Worm (Caenorhabditis elegans) whole organism, L1 larva: ENCODE results near the gene sna-3.
A peak's percentile ranks its signal among the peaks of the same experiment; 100 is the strongest.

Source experiments
- C04F5.9 ChIP-seq: sonication (generic microtip); optimal IDR thresholded peaks from 2 replicates; lab custom pipeline; 2016; ENCODE audit warnings: missing genetic modification characterization, missing compliant biosample characterization
- C16A3.4 ChIP-seq: fragments of 150-350 bp; optimal IDR thresholded peaks from 2 replicates; lab custom pipeline; 2014; ENCODE audit warnings: missing biosample characterization, missing genetic modification characterization
- C34B4.2 ChIP-seq: sonication (generic microtip); optimal IDR thresholded peaks from 2 replicates; lab custom pipeline; 2017; ENCODE audit warnings: mild to moderate bottlenecking, missing genetic modification characterization, missing compliant biosample characterization
- F16B12.6 ChIP-seq: fragments of 150-350 bp; optimal IDR thresholded peaks from 2 replicates; lab custom pipeline; 2014; ENCODE audit warnings: missing biosample characterization, missing genetic modification characterization
- Y116A8C.19 ChIP-seq: sonication (generic microtip); optimal IDR thresholded peaks from 2 replicates; lab custom pipeline; 2016; ENCODE audit warnings: missing compliant biosample characterization, missing genetic modification characterization, borderline replicate concordance
- aha-1 ChIP-seq: fragments of 150-350 bp; optimal IDR thresholded peaks from 2 replicates; lab custom pipeline; 2014; ENCODE audit warnings: missing biosample characterization, missing genetic modification characterization
- aly-2 ChIP-seq: fragments of 150-350 bp; optimal IDR thresholded peaks from 2 replicates; lab custom pipeline; 2014; ENCODE audit warnings: missing biosample characterization, missing genetic modification characterization
- ama-1 ChIP-seq: fragments of 150-350 bp; optimal IDR thresholded peaks from 2 replicates; lab custom pipeline; 2014
- blmp-1 ChIP-seq: fragments of 150-350 bp; optimal IDR thresholded peaks from 2 replicates; lab custom pipeline; 2014; ENCODE audit warnings: missing biosample characterization, missing genetic modification characterization
- ceh-88 ChIP-seq: fragments of 200-800 bp; sonication (Bioruptor generic); IDR thresholded peaks from 2 replicates; pipeline ENCODE4 v1.3.6; 2022; ENCODE audit warnings: missing genetic modification characterization, missing compliant biosample characterization
- ces-1 ChIP-seq: fragments of 150-350 bp; optimal IDR thresholded peaks from 2 replicates; lab custom pipeline; 2014; ENCODE audit warnings: missing biosample characterization, missing genetic modification reagents, missing genetic modification characterization
- dsc-1 ChIP-seq: sonication (generic microtip); optimal IDR thresholded peaks from 2 replicates; lab custom pipeline; 2016; ENCODE audit warnings: mild to moderate bottlenecking, missing genetic modification characterization, missing compliant biosample characterization
- efl-1 ChIP-seq, 4 experiments: fragments of 150-350 bp; optimal IDR thresholded peaks in 3 of 4; peaks in 1 of 4; 1 replicate in 1 of 4; 2 replicates in 3 of 4; lab custom pipeline; 2014; ENCODE audit warnings: missing biosample characterization in 2 of 4, missing genetic modification characterization in 2 of 4, missing genetic modification reagents in 2 of 4
- egl-13 ChIP-seq: sonication (generic microtip); optimal IDR thresholded peaks from 2 replicates; lab custom pipeline; 2016; ENCODE audit warnings: missing genotype, missing genetic modification reagents, missing genetic modification characterization, missing compliant biosample characterization
- ets-5 ChIP-seq: fragments of 200-800 bp; sonication (Bioruptor generic); IDR thresholded peaks from 2 replicates; pipeline ENCODE4 v1.3.6; 2022; ENCODE audit warnings: missing genetic modification characterization, missing compliant biosample characterization
- fkh-10 ChIP-seq: sonication (generic microtip); optimal IDR thresholded peaks from 2 replicates; lab custom pipeline; 2017; ENCODE audit warnings: missing biosample characterization, missing genetic modification reagents, missing genetic modification characterization
- fkh-8 ChIP-seq: sonication (generic microtip); optimal IDR thresholded peaks from 2 replicates; lab custom pipeline; 2016; ENCODE audit warnings: mild to moderate bottlenecking, missing genetic modification characterization, missing compliant biosample characterization
- fos-1 ChIP-seq: fragments of 150-350 bp; optimal IDR thresholded peaks from 2 replicates; lab custom pipeline; 2014; ENCODE audit warnings: missing biosample characterization, missing genetic modification characterization
- hlh-4 ChIP-seq: sonication (generic microtip); optimal IDR thresholded peaks from 2 replicates; lab custom pipeline; 2016; ENCODE audit warnings: mild to moderate bottlenecking, missing genetic modification characterization, missing compliant biosample characterization
- irx-1 ChIP-seq: sonication (generic microtip); optimal IDR thresholded peaks from 2 replicates; lab custom pipeline; 2016; ENCODE audit warnings: missing genetic modification characterization, missing compliant biosample characterization
- isw-1 ChIP-seq: fragments of 200-800 bp; sonication (Bioruptor generic); IDR thresholded peaks from 2 replicates; pipeline ENCODE4 v1.3.6; 2022; ENCODE audit warnings: missing genetic modification characterization, missing compliant biosample characterization
- jun-1 ChIP-seq: fragments of 150-350 bp; optimal IDR thresholded peaks from 2 replicates; lab custom pipeline; 2014; ENCODE audit warnings: missing biosample characterization, missing genetic modification reagents, missing genetic modification characterization
- lin-14 ChIP-seq: fragments of 200-800 bp; sonication (Bioruptor generic); optimal IDR thresholded peaks from 2 replicates; lab custom pipeline; 2018; ENCODE audit warnings: mild to moderate bottlenecking, missing genetic modification characterization, moderate library complexity, missing compliant biosample characterization
- lin-15B ChIP-seq: fragments of 150-350 bp; sonication (generic microtip); optimal IDR thresholded peaks from 3 replicates; lab custom pipeline; 2014; ENCODE audit warnings: missing biosample characterization, missing genetic modification characterization
- lin-35 ChIP-seq, 2 experiments: fragments of 150-350 bp; optimal IDR thresholded peaks; 2 replicates each; lab custom pipeline; 2014; ENCODE audit warnings: missing biosample characterization in 2 of 2, missing genetic modification characterization in 2 of 2, missing genetic modification reagents in 2 of 2
- lin-39 ChIP-seq: fragments of 150-350 bp; optimal IDR thresholded peaks from 2 replicates; lab custom pipeline; 2014; ENCODE audit warnings: missing biosample characterization, missing genetic modification reagents, missing genetic modification characterization
- lir-3 ChIP-seq: sonication (generic microtip); optimal IDR thresholded peaks from 2 replicates; lab custom pipeline; 2016; ENCODE audit warnings: mild to moderate bottlenecking, missing genetic modification characterization, moderate library complexity, missing compliant biosample characterization; ENCODE audit not compliant: poor library complexity
- mab-9 ChIP-seq: fragments of 200-800 bp; sonication (Bioruptor generic); IDR thresholded peaks from 2 replicates; pipeline ENCODE4 v1.3.6; 2022; ENCODE audit warnings: missing genetic modification reagents, missing genetic modification characterization, missing compliant biosample characterization
- mdl-1 ChIP-seq, 2 experiments: fragments of 150-350 bp; optimal IDR thresholded peaks; 2 replicates each; lab custom pipeline; 2014 to 2017; ENCODE audit warnings: missing biosample characterization in 2 of 2, missing genetic modification characterization in 2 of 2, inconsistent platforms in 1 of 2
- mef-2 ChIP-seq: fragments of 150-350 bp; optimal IDR thresholded peaks from 2 replicates; lab custom pipeline; 2014; ENCODE audit warnings: missing biosample characterization, missing genetic modification characterization
- nhr-11 ChIP-seq: fragments of 150-350 bp; optimal IDR thresholded peaks from 2 replicates; lab custom pipeline; 2014; ENCODE audit warnings: missing biosample characterization, missing genetic modification characterization
- nhr-19 ChIP-seq: fragments of 200-800 bp; sonication (Bioruptor generic); conservative IDR thresholded peaks from 2 replicates; pipeline ENCODE4 v1.3.6; 2022; ENCODE audit warnings: missing genetic modification characterization, missing compliant biosample characterization
- nhr-20 ChIP-seq: sonication (generic microtip); optimal IDR thresholded peaks from 2 replicates; lab custom pipeline; 2016; ENCODE audit warnings: mild to moderate bottlenecking, missing genetic modification characterization, missing compliant biosample characterization
- nhr-47 ChIP-seq: sonication (generic microtip); optimal IDR thresholded peaks from 2 replicates; lab custom pipeline; 2016; ENCODE audit warnings: mild to moderate bottlenecking, missing genetic modification characterization, moderate library complexity, missing compliant biosample characterization
- nhr-71 ChIP-seq: sonication (generic microtip); optimal IDR thresholded peaks from 2 replicates; lab custom pipeline; 2016; ENCODE audit warnings: mild to moderate bottlenecking, missing genetic modification characterization, moderate library complexity, missing compliant biosample characterization
- nhr-77 ChIP-seq: fragments of 150-350 bp; optimal IDR thresholded peaks from 2 replicates; lab custom pipeline; 2014; ENCODE audit warnings: missing biosample characterization, missing genetic modification characterization
- nhr-85 ChIP-seq: sonication (generic microtip); peaks from one replicate; lab custom pipeline; 2016; ENCODE audit warnings: missing genetic modification characterization, inconsistent platforms, missing compliant biosample characterization
- pag-3 ChIP-seq: sonication (generic microtip); optimal IDR thresholded peaks from 2 replicates; lab custom pipeline; 2017; ENCODE audit warnings: missing genetic modification characterization, mild to moderate bottlenecking, missing compliant biosample characterization, antibody characterized with exemption, borderline replicate concordance; ENCODE audit not compliant: insufficient read depth
- pqm-1 ChIP-seq: sonication (generic microtip); optimal IDR thresholded peaks from 3 replicates; lab custom pipeline; 2017; ENCODE audit warnings: missing biosample characterization, missing genetic modification characterization
- skn-1 ChIP-seq: fragments of 150-350 bp; optimal IDR thresholded peaks from 2 replicates; lab custom pipeline; 2014; ENCODE audit warnings: missing biosample characterization, missing genetic modification characterization
- snu-23 ChIP-seq: sonication (generic microtip); optimal IDR thresholded peaks from 2 replicates; lab custom pipeline; 2016; ENCODE audit warnings: missing genetic modification characterization, missing compliant biosample characterization
- sptf-1 ChIP-seq: fragments of 150-350 bp; optimal IDR thresholded peaks from 2 replicates; lab custom pipeline; 2014; ENCODE audit warnings: missing biosample characterization, missing genetic modification characterization
- sup-37 ChIP-seq: fragments of 200-800 bp; sonication (Bioruptor generic); optimal IDR thresholded peaks from 2 replicates; lab custom pipeline; 2018; ENCODE audit warnings: mild to moderate bottlenecking, missing genetic modification characterization, missing compliant biosample characterization
- tbx-2 ChIP-seq: sonication (generic microtip); optimal IDR thresholded peaks from 2 replicates; lab custom pipeline; 2016; ENCODE audit warnings: missing genetic modification characterization, missing compliant biosample characterization
- unc-130 ChIP-seq: fragments of 150-350 bp; optimal IDR thresholded peaks from 2 replicates; lab custom pipeline; 2017; ENCODE audit warnings: missing biosample characterization, missing genetic modification characterization, inconsistent platforms
- unc-30 ChIP-seq: sonication (generic microtip); optimal IDR thresholded peaks from 2 replicates; lab custom pipeline; 2017; ENCODE audit warnings: missing biosample characterization, missing genetic modification characterization
- unc-62 ChIP-seq: fragments of 150-350 bp; optimal IDR thresholded peaks from 2 replicates; lab custom pipeline; 2014; ENCODE audit warnings: missing biosample characterization, missing genetic modification reagents, missing genetic modification characterization
- vab-15 ChIP-seq: sonication (generic microtip); optimal IDR thresholded peaks from 2 replicates; lab custom pipeline; 2017; ENCODE audit warnings: missing genotype, mild to moderate bottlenecking, missing genetic modification characterization, missing compliant biosample characterization
- zag-1 ChIP-seq: fragments of 150-350 bp; optimal IDR thresholded peaks from 2 replicates; lab custom pipeline; 2014; ENCODE audit warnings: missing biosample characterization, missing genetic modification characterization
- zip-4 ChIP-seq: fragments of 200-800 bp; sonication (Bioruptor generic); optimal IDR thresholded peaks from 2 replicates; lab custom pipeline; 2018; ENCODE audit warnings: mild to moderate bottlenecking, missing genetic modification characterization, moderate library complexity, missing compliant biosample characterization
- ztf-11 ChIP-seq, 2 experiments: sonication (generic microtip); optimal IDR thresholded peaks; 2 replicates each; lab custom pipeline; 2016 to 2017; ENCODE audit warnings: missing genetic modification characterization in 2 of 2, missing biosample characterization in 1 of 2, missing compliant biosample characterization in 1 of 2
- ztf-4 ChIP-seq: fragments of 150-350 bp; optimal IDR thresholded peaks from 2 replicates; lab custom pipeline; 2014; ENCODE audit warnings: missing biosample characterization, missing genetic modification characterization

The sna-3 gene

DNA sequence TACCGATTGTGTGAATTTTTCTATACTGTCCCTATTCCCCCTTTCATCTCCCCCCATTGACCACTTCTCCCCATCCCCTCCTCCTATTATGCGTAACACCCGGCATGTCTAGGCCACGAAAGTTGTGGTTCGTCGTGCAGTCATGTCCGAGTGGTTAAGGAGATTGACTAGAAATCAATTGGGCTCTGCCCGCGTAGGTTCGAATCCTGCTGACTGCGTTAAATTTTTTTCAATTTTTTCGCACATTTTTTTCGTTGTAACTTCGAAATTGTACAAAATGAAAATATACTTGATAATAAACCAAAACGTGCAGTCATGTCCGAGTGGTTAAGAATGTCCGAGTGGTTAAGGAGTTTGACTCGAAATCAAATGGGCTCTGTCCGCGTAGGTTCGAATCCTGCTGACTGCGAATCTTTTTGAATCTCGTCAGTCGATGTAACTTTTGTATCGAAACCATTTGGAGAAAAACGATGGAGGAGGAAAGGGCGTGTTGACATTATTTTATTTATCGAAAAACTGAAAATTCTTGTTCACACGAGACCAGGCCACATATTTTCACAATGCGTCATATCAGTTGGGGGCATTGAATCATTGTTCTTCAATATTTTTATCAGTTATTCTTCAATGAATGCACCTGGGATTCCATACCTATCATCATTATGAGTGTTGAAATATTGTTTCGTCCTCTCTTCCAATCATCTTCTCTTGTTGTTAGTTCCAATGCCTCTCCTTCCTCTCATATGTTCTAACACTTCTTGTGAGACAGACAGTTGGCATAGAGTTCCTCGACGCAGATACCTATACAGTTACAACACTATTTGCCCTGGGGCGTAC is 47.2 kb downstream of the sna-3 start, which contains the start of gene nfm-1 (continued):
- TF ChIP-seq tbx-2 (tag; lab: Kevin White, UChicago) (peak; percentile 35), sptf-1 (tag; lab: Kevin White, UChicago) (no peak), lir-3 (tag; lab: Kevin White, UChicago) (no peak), F16B12.6 (peak; percentile 17), efl-1 (optimal IDR thresholded peaks at IDR 0.05; lab: Kevin White, UChicago) (peak; percentile 50 to 62), efl-1 (GFP tag; optimal IDR thresholded peaks at IDR 0.05 in 1 of 2; lab: Kevin White, UChicago) (peak; percentile 30 to 93), ces-1 (GFP tag; lab: Kevin White, UChicago) (no peak), pag-3 (tag; lab: Kevin White, UChicago) (no peak), dsc-1 (peak; percentile 60), ceh-88 (GFP tag; lab: Robert Waterston, UW) (0 out of 2 replicates have a peak, but pooled peaks have one; percentile 18), nhr-47 (tag; lab: Kevin White, UChicago) (peak; percentile 72), nhr-71 (tag; lab: Kevin White, UChicago) (peak; percentile 72), lin-35 (GFP tag; optimal IDR thresholded peaks at IDR 0.05; lab: Kevin White, UChicago) (peak; percentile 41 to 78), blmp-1 (tag; lab: Kevin White, UChicago) (peak; percentile 57), ztf-11 (tag; optimal IDR thresholded peaks at IDR 0.05; lab: Kevin White, UChicago) (no peak), hlh-4 (tag; lab: Kevin White, UChicago) (no peak), isw-1 (GFP tag; lab: Robert Waterston, UW) (peak; percentile 38), aly-2 (tag; lab: Kevin White, UChicago) (no peak), Y116A8C.19 (tag; lab: Kevin White, UChicago) (no peak), nhr-85 (tag; lab: Kevin White, UChicago) (peak; percentile 73), C04F5.9 (tag; lab: Kevin White, UChicago) (no peak), unc-62 (GFP tag; lab: Kevin White, UChicago) (no peak), ama-1 (lab: Kevin White, UChicago) (no peak), fkh-8 (tag; lab: Kevin White, UChicago) (peak; percentile 45), fkh-10 (GFP tag; lab: Kevin White, UChicago) (no peak), mdl-1 (tag; optimal IDR thresholded peaks at IDR 0.05; lab: Kevin White, UChicago) (peak in 1 of 2 experiments; percentile 23), nhr-20 (peak; percentile 38), fos-1 (tag; lab: Kevin White, UChicago) (peak; percentile 42), zip-4 (GFP tag; lab: Kevin White, UChicago) (no peak), mef-2 (tag; lab: Kevin White, UChicago) (no peak), lin-14 (GFP tag; lab: Kevin White, UChicago) (peak; percentile 72), mab-9 (GFP tag; lab: Robert Waterston, UW) (no peak), unc-130 (tag; lab: Kevin White, UChicago) (peak; percentile 64), nhr-19 (peak; percentile 71), unc-30 (tag; lab: Kevin White, UChicago) (no peak), jun-1 (tag; lab: Kevin White, UChicago) (no peak), skn-1 (peak; percentile 24), C34B4.2 (tag; lab: Kevin White, UChicago) (no peak), lin-39 (tag; lab: Kevin White, UChicago) (no peak), sup-37 (peak; percentile 10), irx-1 (tag; lab: Kevin White, UChicago) (peak; percentile 58), zag-1 (no peak), nhr-77 (tag; lab: Kevin White, UChicago) (peak; percentile 14), vab-15 (tag; lab: Kevin White, UChicago) (peak; percentile 15), egl-13 (tag; lab: Kevin White, UChicago) (peak; percentile 19), lin-15B (tag; lab: Kevin White, UChicago) (peak; percentile 5), pqm-1 (tag; lab: Kevin White, UChicago) (no peak), ztf-4 (tag; lab: Kevin White, UChicago) (no peak), nhr-11 (no peak), snu-23 (GFP tag; lab: Kevin White, UChicago) (peak; percentile 66), ets-5 (GFP tag; lab: Robert Waterston, UW) (no peak), aha-1 (no peak), C16A3.4 (tag; lab: Kevin White, UChicago) (peak; percentile 57)
